Worm (Caenorhabditis elegans) whole organism, L2 larva: ENCODE measurements around the gene W01B6.4.

Experiments used
- C34F6.9 ChIP-seq: fragments of 150-350 bp; optimal IDR thresholded peaks from 2 replicates; lab custom pipeline; 2014; ENCODE audit warnings: missing biosample characterization, missing genetic modification characterization
- Y55F3AM.14 ChIP-seq: fragments of 200-800 bp; sonication (Bioruptor generic); optimal IDR thresholded peaks from 2 replicates; lab custom pipeline; 2018; ENCODE audit warnings: mild to moderate bottlenecking, missing genetic modification characterization, missing compliant biosample characterization
- aly-2 ChIP-seq: fragments of 150-350 bp; optimal IDR thresholded peaks from 2 replicates; lab custom pipeline; 2014; ENCODE audit warnings: missing biosample characterization, missing genetic modification characterization
- ama-1 ChIP-seq: fragments of 150-350 bp; optimal IDR thresholded peaks from 2 replicates; lab custom pipeline; 2018; ENCODE audit warnings: inconsistent platforms
- crh-2 ChIP-seq: sonication (generic microtip); optimal IDR thresholded peaks from 2 replicates; lab custom pipeline; 2017; ENCODE audit warnings: missing biosample characterization, missing genetic modification characterization
- dmd-4 ChIP-seq: sonication (generic microtip); optimal IDR thresholded peaks from 2 replicates; lab custom pipeline; 2017; ENCODE audit warnings: missing biosample characterization, missing genetic modification characterization
- fos-1 ChIP-seq: fragments of 150-350 bp; optimal IDR thresholded peaks from 2 replicates; lab custom pipeline; 2014; ENCODE audit warnings: missing biosample characterization, missing genetic modification characterization
- lin-11 ChIP-seq: fragments of 150-350 bp; sonication (generic microtip); optimal IDR thresholded peaks from 2 replicates; lab custom pipeline; 2014; ENCODE audit warnings: missing biosample characterization, missing genetic modification characterization, inconsistent platforms, mixed read lengths
- lin-39 ChIP-seq: fragments of 150-350 bp; optimal IDR thresholded peaks from 2 replicates; lab custom pipeline; 2014; ENCODE audit warnings: missing biosample characterization, missing genetic modification reagents, missing genetic modification characterization
- lsy-2 ChIP-seq, 2 experiments: fragments of 150-350 bp in 1 of 2; sonication (generic microtip) in 1 of 2; optimal IDR thresholded peaks; 2 replicates each; lab custom pipeline; 2014 to 2017; ENCODE audit warnings: missing biosample characterization in 2 of 2, missing genetic modification characterization in 2 of 2
- mbf-1 ChIP-seq: sonication (generic microtip); optimal IDR thresholded peaks from 2 replicates; lab custom pipeline; 2017; ENCODE audit warnings: missing biosample characterization, missing genetic modification characterization
- nhr-12 ChIP-seq: fragments of 150-350 bp; optimal IDR thresholded peaks from 2 replicates; lab custom pipeline; 2014; ENCODE audit warnings: missing biosample characterization, missing genetic modification characterization
- nhr-21 ChIP-seq: fragments of 150-350 bp; optimal IDR thresholded peaks from 2 replicates; lab custom pipeline; 2014; ENCODE audit warnings: missing biosample characterization, missing genetic modification characterization
- nhr-25 ChIP-seq: fragments of 150-350 bp; sonication (generic microtip); optimal IDR thresholded peaks from 3 replicates; lab custom pipeline; 2014; ENCODE audit warnings: missing biosample characterization, missing genetic modification characterization
- nhr-6 ChIP-seq: fragments of 150-350 bp; optimal IDR thresholded peaks from 2 replicates; lab custom pipeline; 2014; ENCODE audit warnings: missing biosample characterization, missing genetic modification characterization
- sem-4 ChIP-seq: fragments of 150-350 bp; optimal IDR thresholded peaks from 2 replicates; lab custom pipeline; 2014; ENCODE audit warnings: missing biosample characterization, missing genetic modification reagents, missing genetic modification characterization
- skn-1 ChIP-seq: sonication (generic microtip); optimal IDR thresholded peaks from 2 replicates; lab custom pipeline; 2017; ENCODE audit warnings: missing biosample characterization, missing genetic modification characterization
- sma-3 ChIP-seq: sonication (generic microtip); optimal IDR thresholded peaks from 2 replicates; lab custom pipeline; 2016; ENCODE audit warnings: missing genetic modification reagents, missing genetic modification characterization, missing compliant biosample characterization
- unc-55 ChIP-seq: fragments of 150-350 bp; sonication (generic microtip); optimal IDR thresholded peaks from 3 replicates; lab custom pipeline; 2014; ENCODE audit warnings: missing biosample characterization, missing genetic modification reagents, missing genetic modification characterization
- ztf-1 ChIP-seq: fragments of 200-800 bp; sonication (Bioruptor generic); conservative IDR thresholded peaks from 2 replicates; pipeline ENCODE4 v1.3.6; 2022; ENCODE audit warnings: missing genetic modification characterization, missing compliant biosample characterization
- ztf-4 ChIP-seq: fragments of 150-350 bp; optimal IDR thresholded peaks from 2 replicates; lab custom pipeline; 2014; ENCODE audit warnings: missing biosample characterization, missing genetic modification characterization

Gene W01B6.4

ce11 chrIV:10110870-10111269 is 35.6 kb downstream of the W01B6.4 start:
- TF ChIP-seq nhr-6 (tag; lab: Kevin White, UChicago) (no peak), ztf-1 (GFP tag; lab: Robert Waterston, UW) (no peak)

ce11 chrIV:10111441-10111840 is 36.2 kb downstream of the W01B6.4 start, which contains the start of gene spch-1:
TSS of gene spch-1 (minus strand) at chrIV:10111541.
- TF ChIP-seq skn-1: no peak
- TF ChIP-seq ztf-4 (tag; lab: Kevin White, UChicago): no peak
- TF ChIP-seq dmd-4: no peak
- TF ChIP-seq lin-39 (tag; lab: Kevin White, UChicago): no peak

ce11 chrIV:10112570-10112969 is 37.3 kb downstream of the W01B6.4 start, which contains the start of gene nsph-3.2:
TSS of gene nsph-3.2 (plus strand) at chrIV:10112870.
- no peak for TF ChIP-seq sma-3
- TF ChIP-seq fos-1 (tag; lab: Kevin White, UChicago): no peak
- TF ChIP-seq lin-11 (tag; lab: Kevin White, UChicago): no peak
- TF ChIP-seq Y55F3AM.14 (GFP tag; lab: Kevin White, UChicago): no peak
- no peak for TF ChIP-seq nhr-21 (tag; lab: Kevin White, UChicago)
- no peak for TF ChIP-seq unc-55 (GFP tag; lab: Kevin White, UChicago)
- TF ChIP-seq ama-1 (lab: Kevin White, UChicago): no peak
- TF ChIP-seq C34F6.9 (tag; lab: Kevin White, UChicago): no peak
- no peak for TF ChIP-seq aly-2 (tag; lab: Kevin White, UChicago)
- TF ChIP-seq, all 48 proteins: peak for 0

ce11 chrIV:10115142-10115541 is 39.9 kb downstream of the W01B6.4 start, which contains the start of gene C04G2.10:
TSS of gene C04G2.10 (plus strand) at chrIV:10115442.
- TF ChIP-seq mbf-1 (tag; lab: Kevin White, UChicago) (no peak), nhr-12 (tag; lab: Kevin White, UChicago) (no peak)

- TF ChIP-seq nhr-25 (tag; lab: Kevin White, UChicago) (no peak), lin-11 (tag; lab: Kevin White, UChicago) (no peak), crh-2 (tag; lab: Kevin White, UChicago) (no peak), lsy-2 (tag; optimal IDR thresholded peaks at IDR 0.05; lab: Kevin White, UChicago) (no peak)
Observed at ce11 chrIV:10116765-10117164, 41.5 kb downstream of the W01B6.4 start.

ce11 chrIV:10122205-10122604 is 46.9 kb downstream of the W01B6.4 start, which contains the start of gene irld-21:
TSS of gene irld-21 (minus strand) at chrIV:10122305.
- TF ChIP-seq nhr-6 (tag; lab: Kevin White, UChicago) (no peak), sem-4 (tag; lab: Kevin White, UChicago) (no peak), crh-2 (tag; lab: Kevin White, UChicago) (no peak)
